Worm (Caenorhabditis elegans) whole organism, mixed stage, embryonic: ENCODE measurements around the gene T25F10.4.

Experiments used
- M03D4.4 ChIP-seq: sonication (generic microtip); optimal IDR thresholded peaks from 2 replicates; lab custom pipeline; 2017; ENCODE audit warnings: mild to moderate bottlenecking, missing genetic modification characterization, missing compliant biosample characterization
- bed-3 ChIP-seq: fragments of 200-800 bp; sonication (Bioruptor generic); optimal IDR thresholded peaks from 3 replicates; lab custom pipeline; 2018; ENCODE audit warnings: mild to moderate bottlenecking, missing genetic modification characterization, moderate library complexity, missing compliant biosample characterization
- blmp-1 ChIP-seq: fragments of 150-350 bp; optimal IDR thresholded peaks from 2 replicates; lab custom pipeline; 2014; ENCODE audit warnings: missing biosample characterization, missing genetic modification characterization
- ceh-39 ChIP-seq: fragments of 150-350 bp; optimal IDR thresholded peaks from 2 replicates; lab custom pipeline; 2014; ENCODE audit warnings: missing biosample characterization, missing genetic modification characterization
- ceh-43 ChIP-seq: fragments of 200-800 bp; sonication (Bioruptor generic); optimal IDR thresholded peaks from 2 replicates; lab custom pipeline; 2018; ENCODE audit warnings: mild to moderate bottlenecking, missing genetic modification characterization, moderate library complexity, missing compliant biosample characterization
- ceh-83 ChIP-seq: fragments of 200-800 bp; sonication (Bioruptor generic); optimal IDR thresholded peaks from 2 replicates; lab custom pipeline; 2018; ENCODE audit warnings: mild to moderate bottlenecking, missing genetic modification characterization, missing compliant biosample characterization
- ces-1 ChIP-seq: fragments of 150-350 bp; optimal IDR thresholded peaks from 2 replicates; lab custom pipeline; 2014; ENCODE audit warnings: missing biosample characterization, missing genetic modification reagents, missing genetic modification characterization
- cnd-1 ChIP-seq: fragments of 200-800 bp; sonication (Bioruptor generic); optimal IDR thresholded peaks from 2 replicates; lab custom pipeline; 2018; ENCODE audit warnings: mild to moderate bottlenecking, missing genetic modification characterization, missing compliant biosample characterization
- drap-1 ChIP-seq: fragments of 200-800 bp; sonication (Bioruptor generic); optimal IDR thresholded peaks from 3 replicates; lab custom pipeline; 2018; ENCODE audit warnings: mild to moderate bottlenecking, missing genetic modification characterization, missing compliant biosample characterization
- elt-1 ChIP-seq: sonication (generic microtip); optimal IDR thresholded peaks from 2 replicates; lab custom pipeline; 2017; ENCODE audit warnings: missing genetic modification characterization, mild to moderate bottlenecking, missing compliant biosample characterization, antibody characterized with exemption, moderate library complexity, borderline replicate concordance; ENCODE audit not compliant: insufficient read depth
- elt-3 ChIP-seq: fragments of 150-350 bp; optimal IDR thresholded peaks from 2 replicates; lab custom pipeline; 2014; ENCODE audit warnings: missing biosample characterization, missing genetic modification characterization
- ham-2 ChIP-seq: fragments of 200-800 bp; sonication (Bioruptor generic); optimal IDR thresholded peaks from 2 replicates; lab custom pipeline; 2018; ENCODE audit warnings: mild to moderate bottlenecking, missing genetic modification characterization, missing compliant biosample characterization
- hlh-1 ChIP-seq: fragments of 150-350 bp; optimal IDR thresholded peaks from 2 replicates; lab custom pipeline; 2014; ENCODE audit warnings: missing biosample characterization, missing genetic modification reagents, missing genetic modification characterization
- lin-13 ChIP-seq: fragments of 150-350 bp; optimal IDR thresholded peaks from 2 replicates; lab custom pipeline; 2014; ENCODE audit warnings: missing biosample characterization, missing genetic modification characterization
- lin-32 ChIP-seq: fragments of 200-800 bp; sonication (Bioruptor generic); optimal IDR thresholded peaks from 2 replicates; lab custom pipeline; 2018; ENCODE audit warnings: mild to moderate bottlenecking, missing genetic modification characterization, missing compliant biosample characterization
- lsy-2 ChIP-seq: fragments of 150-350 bp; optimal IDR thresholded peaks from 2 replicates; lab custom pipeline; 2014; ENCODE audit warnings: missing biosample characterization, missing genetic modification characterization
- mab-5 ChIP-seq: fragments of 150-350 bp; optimal IDR thresholded peaks from 2 replicates; lab custom pipeline; 2014; ENCODE audit warnings: missing biosample characterization, missing genetic modification characterization
- mls-2 ChIP-seq: sonication (generic microtip); optimal IDR thresholded peaks from 2 replicates; lab custom pipeline; 2016; ENCODE audit warnings: mild to moderate bottlenecking, missing genetic modification characterization, moderate library complexity, missing compliant biosample characterization
- nhr-12 ChIP-seq: fragments of 150-350 bp; optimal IDR thresholded peaks from 2 replicates; lab custom pipeline; 2014; ENCODE audit warnings: missing biosample characterization, missing genetic modification characterization
- nhr-2 ChIP-seq: fragments of 150-350 bp; optimal IDR thresholded peaks from 2 replicates; lab custom pipeline; 2014; ENCODE audit warnings: missing biosample characterization, missing genetic modification characterization
- nhr-237 ChIP-seq: fragments of 150-350 bp; optimal IDR thresholded peaks from 2 replicates; lab custom pipeline; 2014; ENCODE audit warnings: missing biosample characterization, missing genetic modification characterization
- nhr-28 ChIP-seq: fragments of 150-350 bp; optimal IDR thresholded peaks from 2 replicates; lab custom pipeline; 2014; ENCODE audit warnings: missing biosample characterization, missing genetic modification characterization
- nhr-76 ChIP-seq: sonication (generic microtip); optimal IDR thresholded peaks from 2 replicates; lab custom pipeline; 2017; ENCODE audit warnings: missing biosample characterization, missing genetic modification characterization
- snpc-4 ChIP-seq: fragments of 150-350 bp; optimal IDR thresholded peaks from 2 replicates; lab custom pipeline; 2014; ENCODE audit warnings: missing biosample characterization, missing genetic modification characterization
- sptf-1 ChIP-seq: sonication (generic microtip); optimal IDR thresholded peaks from 2 replicates; lab custom pipeline; 2017; ENCODE audit warnings: mild to moderate bottlenecking, missing genetic modification characterization, moderate library complexity, missing compliant biosample characterization
- tbx-8 ChIP-seq: fragments of 200-800 bp; sonication (Bioruptor generic); optimal IDR thresholded peaks from 2 replicates; lab custom pipeline; 2018; ENCODE audit warnings: mild to moderate bottlenecking, missing genetic modification characterization, moderate library complexity, missing compliant biosample characterization
- unc-120 ChIP-seq: sonication (generic microtip); optimal IDR thresholded peaks from 2 replicates; lab custom pipeline; 2017; ENCODE audit warnings: missing genetic modification characterization, missing compliant biosample characterization; ENCODE audit not compliant: poor library complexity, severe bottlenecking
- unc-39 ChIP-seq: fragments of 150-350 bp; optimal IDR thresholded peaks from 2 replicates; lab custom pipeline; 2014; ENCODE audit warnings: missing biosample characterization, missing genetic modification characterization
- unc-62 ChIP-seq: fragments of 150-350 bp; optimal IDR thresholded peaks from 2 replicates; lab custom pipeline; 2014; ENCODE audit warnings: missing biosample characterization, missing genetic modification reagents, missing genetic modification characterization
- zip-8 ChIP-seq: fragments of 150-350 bp; optimal IDR thresholded peaks from 2 replicates; lab custom pipeline; 2014; ENCODE audit warnings: missing biosample characterization, missing genetic modification characterization
- ztf-11 ChIP-seq: fragments of 150-350 bp; optimal IDR thresholded peaks from 2 replicates; lab custom pipeline; 2014; ENCODE audit warnings: missing biosample characterization, missing genetic modification characterization

T25F10.4 gene

DNA sequence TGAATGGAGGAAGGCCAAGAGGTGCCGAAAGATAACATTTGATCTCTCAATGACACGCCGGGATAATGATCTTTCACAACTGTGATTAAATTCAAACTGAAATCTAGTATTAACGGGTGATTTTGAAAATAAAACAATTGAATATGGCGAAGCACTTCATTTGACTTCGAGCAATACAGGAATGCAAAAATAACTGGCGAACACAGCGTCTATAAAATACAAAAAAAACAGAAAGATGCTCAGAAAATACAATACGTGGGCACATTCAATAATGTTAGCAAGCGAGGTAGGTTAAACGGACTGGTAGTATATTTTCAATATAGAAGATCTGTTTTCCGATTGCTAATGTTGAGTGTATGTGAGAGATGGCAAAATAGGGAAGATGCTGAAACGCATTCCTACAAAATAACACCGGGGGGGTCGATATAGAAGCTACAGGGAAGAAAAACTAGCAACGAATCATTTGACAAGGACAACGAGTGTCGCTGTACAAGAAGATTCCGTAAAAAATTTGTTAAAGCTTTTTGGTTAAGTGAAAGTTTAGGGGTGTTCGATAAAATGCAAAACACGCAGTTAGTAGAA, 20.9 kb upstream of the T25F10.4 start:
- TF ChIP-seq mab-5 = no peak
- TF ChIP-seq nhr-237 (tag; lab: Kevin White, UChicago) = no peak
- TF ChIP-seq nhr-28 = no peak
- no peak for TF ChIP-seq sptf-1 (tag; lab: Kevin White, UChicago)
- no peak for TF ChIP-seq ztf-11 (tag; lab: Kevin White, UChicago)
- TF ChIP-seq, all 35 proteins: peak for 0

DNA sequence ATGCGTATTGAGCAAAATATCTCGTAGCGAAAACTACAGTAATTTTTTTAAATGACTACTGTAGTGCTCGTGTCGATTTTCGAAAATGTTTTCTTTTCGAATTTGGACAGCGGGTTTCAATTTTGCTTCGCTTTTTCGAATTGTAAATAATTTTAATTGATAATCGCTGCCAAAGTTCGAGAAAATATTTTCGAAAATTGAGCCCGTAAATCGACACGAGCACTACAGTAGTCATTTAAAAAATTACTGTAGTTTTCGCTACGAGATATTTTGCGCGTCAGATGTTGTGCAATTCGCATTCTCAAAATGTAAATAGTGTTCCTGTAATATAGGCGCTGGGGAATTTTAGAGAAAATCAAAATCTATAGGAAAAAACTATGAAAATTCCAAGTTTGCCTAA, 20.0 kb upstream of the T25F10.4 start:
- TF ChIP-seq bed-3 (GFP tag; lab: Kevin White, UChicago) = no peak
- TF ChIP-seq ztf-11 (tag; lab: Kevin White, UChicago) = no peak
- TF ChIP-seq cnd-1 (tag; lab: Kevin White, UChicago) = no peak
- TF ChIP-seq elt-1 (tag; lab: Kevin White, UChicago) = no peak
- no peak for TF ChIP-seq nhr-12 (tag; lab: Kevin White, UChicago)
- TF ChIP-seq M03D4.4 (tag; lab: Kevin White, UChicago) = no peak
- no peak for TF ChIP-seq ces-1 (GFP tag; lab: Kevin White, UChicago)
- TF ChIP-seq unc-62 (GFP tag; lab: Kevin White, UChicago) = no peak
- TF ChIP-seq unc-39 (tag; lab: Kevin White, UChicago) = no peak
- TF ChIP-seq ceh-39 (tag; lab: Kevin White, UChicago) = no peak
- TF ChIP-seq mls-2 (tag; lab: Kevin White, UChicago) = no peak
- TF ChIP-seq elt-3 (tag; lab: Kevin White, UChicago) = no peak
- no peak for TF ChIP-seq hlh-1 (tag; lab: Kevin White, UChicago)
- TF ChIP-seq snpc-4 = no peak
- TF ChIP-seq tbx-8 (GFP tag; lab: Kevin White, UChicago) = no peak
- TF ChIP-seq ceh-43 = no peak
- TF ChIP-seq lin-32 (GFP tag; lab: Kevin White, UChicago) = no peak
- TF ChIP-seq, all 35 proteins: peak for 0

DNA sequence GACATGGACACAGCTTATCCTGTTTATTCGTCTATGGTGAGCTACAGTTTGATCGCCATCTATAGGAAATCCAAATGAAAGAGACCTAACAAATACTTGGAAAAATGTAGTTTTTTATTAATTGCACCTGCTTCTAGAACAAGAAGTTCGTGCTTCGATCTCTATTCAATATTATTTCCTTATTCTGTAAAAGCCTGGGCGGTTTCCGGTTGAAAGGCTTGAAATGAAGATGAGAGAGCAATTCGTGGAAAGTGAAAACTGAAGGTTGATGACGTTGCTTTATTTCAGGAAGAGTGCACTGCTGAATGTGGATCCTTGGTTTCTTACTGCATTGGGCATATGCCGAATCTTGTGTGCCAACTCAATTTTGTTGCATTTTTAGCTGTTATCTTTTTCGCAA, 18.4 kb upstream of the T25F10.4 start:
- no peak for TF ChIP-seq blmp-1 (tag; lab: Kevin White, UChicago)
- TF ChIP-seq elt-1 (tag; lab: Kevin White, UChicago) = no peak
- TF ChIP-seq nhr-12 (tag; lab: Kevin White, UChicago) = no peak
- no peak for TF ChIP-seq cnd-1 (tag; lab: Kevin White, UChicago)

DNA sequence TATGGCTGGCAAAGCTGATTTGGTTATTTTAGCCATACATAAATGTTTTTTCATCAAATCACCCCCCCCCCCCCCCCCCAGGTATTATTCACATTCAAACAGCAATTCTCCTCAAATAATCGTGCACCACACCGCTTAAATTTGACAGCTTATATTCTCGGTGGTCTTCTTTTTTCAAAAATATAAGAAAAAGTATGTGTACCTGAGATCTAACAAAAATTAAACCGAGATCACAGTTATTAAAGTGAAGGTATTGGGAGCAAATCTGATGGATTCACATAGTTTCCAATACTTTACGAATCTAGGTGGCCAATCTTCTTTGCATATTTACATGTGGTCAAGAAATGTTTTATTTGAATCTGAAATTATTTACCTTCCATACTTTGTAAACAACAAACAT, 17.9 kb upstream of the T25F10.4 start, which contains the start of gene ZC404.15:
Gene ZC404.15, plus strand, starts transcription at position 301 of the 400 bp plus-strand sequence.
- TF ChIP-seq ztf-11 (tag; lab: Kevin White, UChicago) = no peak

DNA sequence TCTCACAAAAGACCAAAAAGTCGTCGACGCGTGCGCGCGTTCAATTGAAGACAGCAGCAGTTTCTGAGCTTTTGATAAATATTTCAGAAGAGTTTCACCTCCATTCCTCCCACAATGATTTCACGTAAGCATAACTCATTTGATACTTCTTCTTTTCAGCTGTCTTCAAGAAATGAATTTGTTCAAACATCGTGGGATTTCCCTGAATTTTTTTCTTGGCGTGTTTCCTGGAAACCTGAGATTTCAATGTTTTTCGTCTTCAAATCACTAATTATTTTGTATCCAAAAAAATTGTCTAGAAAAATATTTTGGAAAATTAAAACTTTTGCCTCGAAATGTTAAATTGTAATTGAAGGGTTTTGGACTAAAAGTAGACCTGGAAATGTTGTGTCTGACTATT, 16.2 kb upstream of the T25F10.4 start:
- no peak for TF ChIP-seq tbx-8 (GFP tag; lab: Kevin White, UChicago)
- no peak for TF ChIP-seq unc-120
- TF ChIP-seq M03D4.4 (tag; lab: Kevin White, UChicago) = no peak
- no peak for TF ChIP-seq nhr-2 (tag; lab: Kevin White, UChicago)
- TF ChIP-seq lin-32 (GFP tag; lab: Kevin White, UChicago) = no peak
- no peak for TF ChIP-seq nhr-237 (tag; lab: Kevin White, UChicago)
- TF ChIP-seq ceh-39 (tag; lab: Kevin White, UChicago) = no peak
- TF ChIP-seq hlh-1 (tag; lab: Kevin White, UChicago) = no peak
- TF ChIP-seq zip-8 (tag; lab: Kevin White, UChicago) = no peak
- no peak for TF ChIP-seq snpc-4
- no peak for TF ChIP-seq unc-39 (tag; lab: Kevin White, UChicago)
- no peak for TF ChIP-seq ham-2 (GFP tag; lab: Kevin White, UChicago)
- TF ChIP-seq drap-1 (GFP tag; lab: Kevin White, UChicago) = no peak

DNA sequence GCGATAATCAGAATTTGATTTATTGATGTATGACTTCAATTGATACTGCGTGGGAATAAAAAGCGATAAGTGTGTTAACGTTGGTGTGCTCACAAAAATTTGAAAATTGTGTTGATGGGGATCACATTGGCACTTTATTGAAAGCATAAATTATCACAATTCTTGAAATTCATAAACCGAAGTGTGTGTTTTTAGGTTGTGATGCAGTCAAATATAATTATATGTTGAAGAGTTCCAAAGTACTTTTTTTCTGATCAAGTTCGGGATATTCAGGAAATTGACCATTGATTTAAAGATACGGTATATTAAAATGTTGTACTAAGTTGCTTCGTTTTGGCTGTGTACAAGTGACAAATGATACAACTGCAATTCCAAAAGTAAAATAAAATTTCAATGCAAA, 13.4 kb upstream of the T25F10.4 start, which contains the start of gene srh-28:
Gene srh-28, minus strand, starts transcription at position 101 of the 400 bp plus-strand sequence.
- TF ChIP-seq bed-3 (GFP tag; lab: Kevin White, UChicago) (no peak), nhr-76 (tag; lab: Kevin White, UChicago) (no peak), snpc-4 (no peak), nhr-12 (tag; lab: Kevin White, UChicago) (no peak), ztf-11 (tag; lab: Kevin White, UChicago) (no peak), ces-1 (GFP tag; lab: Kevin White, UChicago) (no peak), ceh-83 (GFP tag; lab: Kevin White, UChicago) (no peak), ham-2 (GFP tag; lab: Kevin White, UChicago) (no peak), cnd-1 (tag; lab: Kevin White, UChicago) (no peak), M03D4.4 (tag; lab: Kevin White, UChicago) (no peak), nhr-237 (tag; lab: Kevin White, UChicago) (no peak), unc-39 (tag; lab: Kevin White, UChicago) (no peak), lin-32 (GFP tag; lab: Kevin White, UChicago) (no peak), sptf-1 (tag; lab: Kevin White, UChicago) (no peak), lsy-2 (tag; lab: Kevin White, UChicago) (no peak), elt-1 (tag; lab: Kevin White, UChicago) (no peak), lin-13 (tag; lab: Kevin White, UChicago) (no peak), ceh-39 (tag; lab: Kevin White, UChicago) (no peak), nhr-2 (tag; lab: Kevin White, UChicago) (no peak)
